Fruit fly (Drosophila melanogaster): Measurements from ENCODE around the gene CG12229.

CG12229 gene

DNA sequence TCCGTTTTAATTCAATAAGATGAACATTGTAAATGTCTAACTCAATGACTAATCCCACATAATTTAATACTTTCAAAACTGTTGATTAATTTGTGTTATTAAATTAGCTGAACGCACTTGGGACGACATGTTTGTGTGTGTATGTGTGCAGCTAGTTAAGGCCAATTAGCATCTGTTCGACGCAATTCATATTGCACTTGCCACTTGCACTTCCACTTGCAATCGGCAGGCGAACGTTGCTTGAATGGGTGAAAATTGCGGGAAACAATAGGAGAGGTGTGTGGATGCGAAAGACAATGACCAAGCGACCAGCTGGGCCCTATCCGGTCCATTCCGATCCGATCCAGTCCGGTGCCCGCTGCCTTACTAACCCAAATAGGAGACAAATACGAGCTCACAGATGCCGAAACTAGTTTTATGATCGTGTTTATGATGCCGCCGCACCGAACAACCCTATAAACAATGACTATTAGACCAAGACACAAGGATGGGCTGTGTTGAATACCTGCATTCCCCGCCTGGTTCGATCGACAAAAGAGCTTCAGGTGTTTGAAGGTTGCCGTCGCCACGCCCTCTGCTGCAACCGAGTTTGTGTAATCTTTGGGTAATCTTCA lies 28.6 kb downstream of the CG12229 start (continued):
- TF ChIP-seq dimm (GFP tag; IDR thresholded peaks at IDR 0.05) (no peak), CG9817 (tag; optimal IDR thresholded peaks at IDR 0.05) (no peak)

DNA sequence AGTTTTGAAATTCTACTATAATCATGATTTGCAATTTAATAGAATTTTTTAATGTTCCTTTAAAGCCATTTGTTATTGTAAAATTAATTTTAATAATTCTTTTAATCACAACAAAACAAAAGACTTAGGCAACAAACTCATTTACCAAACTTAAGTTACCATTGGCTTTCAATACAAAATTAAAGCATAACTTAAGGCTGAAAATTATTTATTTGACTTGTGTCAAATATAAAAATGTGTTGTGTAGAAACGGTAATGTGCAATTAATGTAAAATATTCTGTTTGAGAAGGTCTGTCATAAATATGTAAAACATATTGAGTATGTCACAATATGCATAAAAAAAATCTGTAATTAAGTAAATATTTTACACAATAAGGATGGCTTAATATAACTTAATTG lies 29.2 kb downstream of the CG12229 start:
- TF ChIP-seq stwl (tag; optimal IDR thresholded peaks at IDR 0.05), result peak; percentile 63
- TF ChIP-seq CG17328 (GFP tag; IDR thresholded peaks at IDR 0.05), result no peak
- TF ChIP-seq knrl (GFP tag; IDR thresholded peaks at IDR 0.05; ENCODE audit: partially characterized antibody), result peak; percentile 40; the same call in 2 of the 3 replicates
- TF ChIP-seq trem (tag; optimal IDR thresholded peaks at IDR 0.05), result peak; percentile 18
- TF ChIP-seq abd-A (tag; optimal IDR thresholded peaks at IDR 0.05), result peak; percentile 7
- TF ChIP-seq amos (GFP tag; IDR thresholded peaks at IDR 0.05; ENCODE audit: partially characterized antibody), result peak; percentile 59
- no peak for TF ChIP-seq HmgD (GFP tag; optimal IDR thresholded peaks at IDR 0.05)
- peak; percentile 54; the same call in 1 of the 3 replicates for TF ChIP-seq CG2199 (GFP tag; IDR thresholded peaks at IDR 0.05)
- peak; percentile 37; the same call in 1 of the 2 replicates for TF ChIP-seq Bgb (GFP tag; IDR thresholded peaks at IDR 0.05; ENCODE audit: partially characterized antibody)
- peak; percentile 76 for TF ChIP-seq CTCF (GFP tag; optimal IDR thresholded peaks at IDR 0.05)
- no peak for TF ChIP-seq Ptx1 (GFP tag; IDR thresholded peaks at IDR 0.05)
- TF ChIP-seq vvl (GFP tag; IDR thresholded peaks at IDR 0.05), result peak; percentile 61; the same call in 1 of the 2 replicates
- peak; percentile 79 for TF ChIP-seq CG11247 (GFP tag; IDR thresholded peaks at IDR 0.05)
- no peak for TF ChIP-seq croc (GFP tag; conservative IDR thresholded peaks at IDR 0.05)
- TF ChIP-seq CoRest (tag; optimal IDR thresholded peaks at IDR 0.05), result peak; percentile 3
- peak; percentile 52 for TF ChIP-seq sens (GFP tag)
- TF ChIP-seq CG2116 (GFP tag; optimal IDR thresholded peaks at IDR 0.05), result no peak

DNA sequence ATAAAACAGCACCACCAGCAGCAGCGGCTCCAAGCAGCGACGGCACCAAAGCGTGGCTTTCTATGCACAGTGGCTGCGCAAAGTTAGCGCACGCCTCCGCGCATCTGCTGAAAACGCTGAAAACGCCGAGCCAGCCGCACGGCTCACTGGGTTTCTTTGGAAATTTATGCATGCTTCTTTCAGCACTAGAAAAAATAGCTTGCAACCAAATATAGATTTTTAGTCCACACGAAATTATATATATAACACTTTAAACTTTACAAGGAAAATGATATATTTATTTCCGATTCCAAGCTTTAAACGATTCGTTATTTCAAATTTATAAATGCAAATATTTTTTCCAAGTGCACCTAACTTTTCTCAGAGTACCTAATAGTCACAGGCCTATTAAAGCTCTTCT lies 31.6 kb downstream of the CG12229 start:
- peak; percentile 12 for TF ChIP-seq odd (GFP tag; optimal IDR thresholded peaks at IDR 0.05)
- TF ChIP-seq sna (GFP tag; IDR thresholded peaks at IDR 0.05; ENCODE audit: partially characterized antibody), result no peak
- no peak for TF ChIP-seq mam (GFP tag; optimal IDR thresholded peaks at IDR 0.05)
- no peak for TF ChIP-seq CG8089 (GFP tag; optimal IDR thresholded peaks at IDR 0.05)
- peak; percentile 4 to 32 for TF ChIP-seq chif (GFP tag; optimal IDR thresholded peaks at IDR 0.05)
- no peak for TF ChIP-seq CG12942 (GFP tag; optimal IDR thresholded peaks at IDR 0.05)
- no peak for TF ChIP-seq CG1024 (GFP tag; IDR thresholded peaks at IDR 0.05)
- TF ChIP-seq CG14050 (GFP tag; IDR thresholded peaks at IDR 0.05), result peak; percentile 21; the same call in 1 of the 3 replicates
- no peak for TF ChIP-seq br (optimal IDR thresholded peaks at IDR 0.05)
- TF ChIP-seq oc (tag; optimal IDR thresholded peaks at IDR 0.05), result no peak
- TF ChIP-seq Mes4 (GFP tag; optimal IDR thresholded peaks at IDR 0.05), result no peak
- no peak for TF ChIP-seq Poxn (GFP tag; IDR thresholded peaks at IDR 0.05)
- peak; percentile 38 for TF ChIP-seq ind (GFP tag; optimal IDR thresholded peaks at IDR 0.05)
- TF ChIP-seq D19A (tag; optimal IDR thresholded peaks at IDR 0.05), result peak; percentile 31
- TF ChIP-seq gcm (GFP tag; optimal IDR thresholded peaks at IDR 0.05), result peak; percentile 48
- no peak for TF ChIP-seq Fer2 (tag; optimal IDR thresholded peaks at IDR 0.05)
- peak; percentile 58 for TF ChIP-seq Sox102F (GFP tag; optimal IDR thresholded peaks at IDR 0.05)
- TF ChIP-seq CG5953 (GFP tag; IDR thresholded peaks at IDR 0.05), result no peak
- TF ChIP-seq CG1832 (GFP tag; optimal IDR thresholded peaks at IDR 0.05), result no peak
- no peak for TF ChIP-seq CG12155 (GFP tag; optimal IDR thresholded peaks at IDR 0.05)
- TF ChIP-seq Aef1 (GFP tag; IDR thresholded peaks at IDR 0.05), result no peak
- no peak for TF ChIP-seq Nf-YC (tag; optimal IDR thresholded peaks at IDR 0.05)
- peak; percentile 31 for TF ChIP-seq Abd-B (GFP tag; optimal IDR thresholded peaks at IDR 0.05)
- peak; percentile 32 for TF ChIP-seq az2 (GFP tag; optimal IDR thresholded peaks at IDR 0.05)
- no peak for TF ChIP-seq ftz-f1 (GFP tag; optimal IDR thresholded peaks at IDR 0.05)
- no peak for TF ChIP-seq CG8281 (tag; optimal IDR thresholded peaks at IDR 0.05)
- peak; percentile 42; the same call in 1 of the 2 replicates for TF ChIP-seq H2.0 (GFP tag; IDR thresholded peaks at IDR 0.05)
- no peak for TF ChIP-seq CG15073 (GFP tag; optimal IDR thresholded peaks at IDR 0.05)
- peak; percentile 24 for TF ChIP-seq CG1233 (GFP tag; optimal IDR thresholded peaks at IDR 0.05)
- no peak for TF ChIP-seq CG3726 (GFP tag; IDR thresholded peaks at IDR 0.05)
- no peak for TF ChIP-seq CHES-1-like (GFP tag; optimal IDR thresholded peaks at IDR 0.05)
